Worm (Caenorhabditis elegans): ENCODE results near the gene C12D8.21.
A peak's percentile ranks its signal among the peaks of the same experiment; 100 is the strongest.

The C12D8.21 gene

DNA sequence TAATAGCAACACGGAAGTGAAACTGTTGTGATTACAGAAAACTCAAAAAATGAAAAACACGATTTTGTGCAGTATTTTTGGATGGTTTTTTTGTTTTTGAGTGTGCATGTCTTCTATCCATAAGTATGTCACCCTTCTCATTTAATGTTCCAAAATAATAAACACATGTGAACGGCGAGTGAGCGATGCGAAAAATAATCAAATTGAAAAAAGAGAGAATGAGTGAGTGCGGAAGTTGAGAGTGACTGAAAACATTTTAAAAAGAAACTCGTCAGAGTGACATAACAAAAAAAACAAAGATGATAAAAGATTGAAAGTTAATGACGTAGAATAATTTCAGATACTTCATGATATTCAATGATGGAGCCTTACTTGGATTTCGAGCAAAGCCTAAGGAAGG, 8.5 kb upstream of the C12D8.21 start:
- TF ChIP-seq fax-1 (tag; optimal IDR thresholded peaks at IDR 0.05) (no peak), ceh-6 (GFP tag; optimal IDR thresholded peaks at IDR 0.05) (no peak), ceh-19 (GFP tag; optimal IDR thresholded peaks at IDR 0.05) (no peak), pha-2 (tag; optimal IDR thresholded peaks at IDR 0.05) (no peak), sdc-2 (tag; optimal IDR thresholded peaks at IDR 0.05) (no peak), K09A11.1 (tag; optimal IDR thresholded peaks at IDR 0.05; ENCODE audit: insufficient read depth) (no peak), ceh-45 (GFP tag; IDR thresholded peaks at IDR 0.05) (no peak), F13H6.1 (tag; optimal IDR thresholded peaks at IDR 0.05) (no peak)

ce11 chrV:10248255-10248979, 7.4 kb upstream of the C12D8.21 start, which contains the start of gene akt-1:
Gene akt-1 (plus strand): TSS chrV:10248905.
- TF ChIP-seq ets-4 (tag; optimal IDR thresholded peaks at IDR 0.05) = no peak
- TF ChIP-seq T23F11.4 (GFP tag; optimal IDR thresholded peaks at IDR 0.05) = no peak
- no peak for TF ChIP-seq sdc-2 (tag; optimal IDR thresholded peaks at IDR 0.05)
- no peak for TF ChIP-seq hlh-15 (tag; optimal IDR thresholded peaks at IDR 0.05)
- no peak for TF ChIP-seq F13H6.1 (tag; optimal IDR thresholded peaks at IDR 0.05)
- TF ChIP-seq ceh-19 (GFP tag; optimal IDR thresholded peaks at IDR 0.05) = no peak
- no peak for TF ChIP-seq madf-2 (tag; optimal IDR thresholded peaks at IDR 0.05)
- no peak for TF ChIP-seq ref-2 (tag; optimal IDR thresholded peaks at IDR 0.05)
- TF ChIP-seq ttx-3 (tag; optimal IDR thresholded peaks at IDR 0.05) = no peak
- no peak for TF ChIP-seq ceh-34 (tag; optimal IDR thresholded peaks at IDR 0.05)
- no peak for TF ChIP-seq ceh-24 (tag; optimal IDR thresholded peaks at IDR 0.05)
- TF ChIP-seq ceh-31 (tag; optimal IDR thresholded peaks at IDR 0.05) = no peak
- TF ChIP-seq dve-1 (tag; optimal IDR thresholded peaks at IDR 0.05) = no peak
- TF ChIP-seq ama-1 (optimal IDR thresholded peaks at IDR 0.05) = no peak
- no peak for TF ChIP-seq pax-1 (tag; optimal IDR thresholded peaks at IDR 0.05)
- no peak for TF ChIP-seq elt-4 (tag; optimal IDR thresholded peaks at IDR 0.05)
- TF ChIP-seq lim-6 (tag; optimal IDR thresholded peaks at IDR 0.05) = no peak
- no peak for TF ChIP-seq tbx-2 (tag; optimal IDR thresholded peaks at IDR 0.05)
- TF ChIP-seq mec-3 (tag; optimal IDR thresholded peaks at IDR 0.05; ENCODE audit: borderline replicate concordance) = no peak

DNA sequence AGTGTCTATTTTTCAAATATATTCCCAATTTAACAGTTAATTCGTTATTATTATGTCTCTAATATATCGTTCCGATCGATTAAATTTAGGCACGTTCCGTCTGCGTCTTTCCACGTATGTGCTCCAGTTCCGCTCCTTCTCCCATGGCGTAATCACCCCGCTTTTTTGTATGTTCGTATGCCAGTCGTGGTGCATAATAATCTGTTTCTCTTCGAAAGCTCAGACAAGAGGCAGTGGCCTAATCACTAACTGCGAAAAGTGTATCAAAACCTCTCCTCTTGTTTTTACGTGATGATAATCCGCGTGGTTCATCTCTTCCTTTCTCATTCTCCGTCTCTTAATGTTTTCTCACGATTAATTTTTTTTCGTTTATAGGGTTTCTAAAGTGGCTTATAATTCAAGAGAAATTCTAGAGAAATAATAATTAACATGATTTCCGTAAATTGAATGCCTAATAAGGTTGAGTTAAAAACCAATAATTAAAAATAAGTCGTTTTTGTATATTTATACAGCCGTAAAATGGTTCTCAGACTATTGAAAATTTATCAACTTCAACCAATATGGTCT, 6.8 kb upstream of the C12D8.21 start:
- TF ChIP-seq ref-2 (tag; optimal IDR thresholded peaks at IDR 0.05) (no peak), nhr-232 (tag; optimal IDR thresholded peaks at IDR 0.05) (no peak), T23F11.4 (GFP tag; optimal IDR thresholded peaks at IDR 0.05) (no peak), hlh-15 (tag; optimal IDR thresholded peaks at IDR 0.05) (no peak), ceh-9 (tag; optimal IDR thresholded peaks at IDR 0.05) (no peak), sox-2 (GFP tag; IDR thresholded peaks at IDR 0.05) (no peak), fax-1 (tag; optimal IDR thresholded peaks at IDR 0.05) (no peak), C38D4.7 (GFP tag; optimal IDR thresholded peaks at IDR 0.05) (no peak), ceh-45 (GFP tag; IDR thresholded peaks at IDR 0.05) (no peak), pag-3 (tag; optimal IDR thresholded peaks at IDR 0.05; ENCODE audit: borderline replicate concordance) (no peak), unc-55 (GFP tag; optimal IDR thresholded peaks at IDR 0.05) (no peak)

DNA sequence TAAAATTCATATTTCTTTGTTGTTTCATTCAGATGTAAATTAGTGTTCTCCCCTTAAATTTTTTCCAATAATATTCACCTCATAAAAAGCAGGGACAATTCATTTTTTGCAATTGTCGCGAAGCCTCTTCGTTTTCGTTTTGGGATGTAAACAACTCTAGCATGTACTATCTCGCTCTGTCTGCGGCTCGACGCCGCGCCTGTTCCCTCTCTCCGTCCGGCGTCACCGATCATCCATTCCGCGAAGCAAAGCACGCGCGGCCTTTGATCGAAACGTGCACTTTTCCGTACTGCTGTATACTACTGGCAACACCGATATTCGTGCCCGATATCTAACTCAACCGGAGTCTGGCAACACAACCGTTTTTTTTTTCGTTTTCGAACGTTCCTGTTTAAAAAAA, 6.0 kb upstream of the C12D8.21 start:
- TF ChIP-seq dmd-4 (tag; optimal IDR thresholded peaks at IDR 0.05; ENCODE audit: borderline replicate concordance) = no peak
- no peak for TF ChIP-seq hlh-8 (tag; optimal IDR thresholded peaks at IDR 0.05)

DNA sequence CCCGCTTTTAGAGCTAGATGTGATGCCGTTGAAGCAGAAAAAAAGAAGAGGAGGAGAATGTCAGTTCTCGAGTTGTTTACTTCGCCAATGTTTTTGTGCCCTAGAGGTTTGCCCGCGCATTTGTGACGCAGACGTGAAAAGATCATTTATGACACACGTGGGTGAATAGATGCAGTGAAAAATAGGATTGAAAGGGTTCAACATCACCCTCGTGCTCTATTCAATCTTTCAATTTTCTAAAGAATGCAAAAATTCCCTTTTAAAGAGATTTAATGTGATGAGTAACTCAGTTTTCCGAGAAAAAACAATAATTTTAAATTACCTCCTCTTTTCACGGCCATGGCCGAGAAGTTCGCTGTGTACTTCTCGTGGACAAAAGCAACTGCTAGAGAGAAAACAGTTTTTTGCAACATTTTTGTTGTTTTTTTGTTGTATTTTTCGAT, 5.5 kb upstream of the C12D8.21 start:
- TF ChIP-seq hlh-15 (tag; optimal IDR thresholded peaks at IDR 0.05) (no peak), unc-42 (tag; optimal IDR thresholded peaks at IDR 0.05) (peak; percentile 17), mec-3 (tag; optimal IDR thresholded peaks at IDR 0.05; ENCODE audit: borderline replicate concordance) (no peak), hlh-8 (tag; optimal IDR thresholded peaks at IDR 0.05) (no peak), hlh-30 (tag; optimal IDR thresholded peaks at IDR 0.05; ENCODE audit: insufficient read depth) (peak; percentile 2), pha-4 (tag; optimal IDR thresholded peaks at IDR 0.05) (no peak)
